Worm (Caenorhabditis elegans) whole organism, L3 larva: Measurements from ENCODE around the gene K08H2.7.
A peak's percentile ranks its signal among the peaks of the same experiment; 100 is the strongest.

ENCODE experiments used
- aly-2 ChIP-seq: fragments of 150-350 bp; optimal IDR thresholded peaks from 2 replicates; lab custom pipeline; 2014; ENCODE audit warnings: missing biosample characterization, missing genetic modification characterization
- ama-1 ChIP-seq: fragments of 150-350 bp; optimal IDR thresholded peaks from 2 replicates; lab custom pipeline; 2018
- ceh-16 ChIP-seq: sonication (generic microtip); optimal IDR thresholded peaks from 2 replicates; lab custom pipeline; 2017; ENCODE audit warnings: missing biosample characterization, missing genetic modification characterization
- ceh-28 ChIP-seq: fragments of 150-350 bp; optimal IDR thresholded peaks from 2 replicates; lab custom pipeline; 2014; ENCODE audit warnings: missing biosample characterization, missing genetic modification reagents, missing genetic modification characterization
- egl-27 ChIP-seq: sonication (generic microtip); optimal IDR thresholded peaks from 4 replicates; lab custom pipeline; 2017; ENCODE audit warnings: missing biosample characterization, missing genetic modification reagents, missing genetic modification characterization
- egl-5 ChIP-seq: fragments of 150-350 bp; optimal IDR thresholded peaks from 2 replicates; lab custom pipeline; 2017; ENCODE audit warnings: missing biosample characterization, missing genetic modification reagents, missing genetic modification characterization, inconsistent platforms
- elt-1 ChIP-seq: fragments of 150-350 bp; optimal IDR thresholded peaks from 2 replicates; lab custom pipeline; 2014; ENCODE audit warnings: missing biosample characterization, missing genetic modification characterization
- elt-2 ChIP-seq: sonication (generic microtip); optimal IDR thresholded peaks from 2 replicates; lab custom pipeline; 2016; ENCODE audit warnings: missing genetic modification reagents, mild to moderate bottlenecking, missing genetic modification characterization, missing compliant biosample characterization
- elt-3 ChIP-seq, 3 experiments: fragments of 150-350 bp in 1 of 3; sonication (generic microtip) in 2 of 3; optimal IDR thresholded peaks; 2 replicates in 2 of 3; 4 replicates in 1 of 3; lab custom pipeline; 2014 to 2017; ENCODE audit warnings: missing biosample characterization in 3 of 3, missing genetic modification characterization in 3 of 3
- eor-1 ChIP-seq, 2 experiments: fragments of 150-350 bp; optimal IDR thresholded peaks; 2 replicates each; lab custom pipeline; 2014 to 2018; ENCODE audit warnings: missing biosample characterization in 2 of 2, missing genetic modification characterization in 2 of 2
- fkh-2 ChIP-seq: fragments of 150-350 bp; optimal IDR thresholded peaks from 2 replicates; lab custom pipeline; 2014; ENCODE audit warnings: missing biosample characterization, missing genetic modification reagents, missing genetic modification characterization
- hmg-11 ChIP-seq: sonication (generic microtip); optimal IDR thresholded peaks from 2 replicates; lab custom pipeline; 2016; ENCODE audit warnings: missing genetic modification characterization, missing compliant biosample characterization
- jun-1 ChIP-seq: fragments of 150-350 bp; optimal IDR thresholded peaks from 2 replicates; lab custom pipeline; 2014; ENCODE audit warnings: missing biosample characterization, missing genetic modification reagents, missing genetic modification characterization
- lin-15B ChIP-seq: fragments of 150-350 bp; optimal IDR thresholded peaks from 2 replicates; lab custom pipeline; 2014; ENCODE audit warnings: missing biosample characterization, missing genetic modification characterization
- lin-39 ChIP-seq: fragments of 150-350 bp; optimal IDR thresholded peaks from 2 replicates; lab custom pipeline; 2018; ENCODE audit warnings: missing biosample characterization, missing genetic modification reagents, missing genetic modification characterization
- lsy-12 ChIP-seq: sonication (generic microtip); optimal IDR thresholded peaks from 2 replicates; lab custom pipeline; 2016; ENCODE audit warnings: mild to moderate bottlenecking, missing genetic modification characterization, missing compliant biosample characterization
- mdl-1 ChIP-seq: fragments of 150-350 bp; optimal IDR thresholded peaks from 2 replicates; lab custom pipeline; 2014; ENCODE audit warnings: missing biosample characterization, missing genetic modification characterization
- mml-1 ChIP-seq: fragments of 150-350 bp; sonication (generic microtip); optimal IDR thresholded peaks from 3 replicates; lab custom pipeline; 2014; ENCODE audit warnings: missing biosample characterization, missing genetic modification characterization
- nfya-1 ChIP-seq: sonication (generic microtip); optimal IDR thresholded peaks from 2 replicates; lab custom pipeline; 2017; ENCODE audit warnings: missing genetic modification characterization, mild to moderate bottlenecking, missing compliant biosample characterization, antibody characterized with exemption, moderate library complexity; ENCODE audit not compliant: insufficient read depth
- nhr-23 ChIP-seq: fragments of 150-350 bp; optimal IDR thresholded peaks from 2 replicates; lab custom pipeline; 2014; ENCODE audit warnings: missing biosample characterization, missing genetic modification reagents, missing genetic modification characterization
- nhr-25 ChIP-seq: sonication (generic microtip); optimal IDR thresholded peaks from 2 replicates; lab custom pipeline; 2017; ENCODE audit warnings: missing biosample characterization, missing genetic modification characterization
- nhr-43 ChIP-seq: sonication (generic microtip); optimal IDR thresholded peaks from 2 replicates; lab custom pipeline; 2016; ENCODE audit warnings: mild to moderate bottlenecking, missing genetic modification characterization, missing compliant biosample characterization; ENCODE audit not compliant: poor library complexity, severe bottlenecking
- nhr-67 ChIP-seq: fragments of 150-350 bp; optimal IDR thresholded peaks from 2 replicates; lab custom pipeline; 2014; ENCODE audit warnings: missing biosample characterization, missing genetic modification characterization
- pha-4 ChIP-seq: fragments of 150-350 bp; optimal IDR thresholded peaks from 2 replicates; lab custom pipeline; 2014; ENCODE audit warnings: missing biosample characterization, missing genetic modification reagents, missing genetic modification characterization
- pqm-1 ChIP-seq: fragments of 150-350 bp; optimal IDR thresholded peaks from 2 replicates; lab custom pipeline; 2017; ENCODE audit warnings: missing biosample characterization, missing genetic modification characterization, inconsistent platforms
- snpc-4 ChIP-seq: fragments of 150-350 bp; optimal IDR thresholded peaks from 2 replicates; lab custom pipeline; 2014; ENCODE audit warnings: missing biosample characterization, missing genetic modification characterization
- tbx-2 ChIP-seq: sonication (generic microtip); optimal IDR thresholded peaks from 2 replicates; lab custom pipeline; 2016; ENCODE audit warnings: mild to moderate bottlenecking, missing genetic modification characterization, missing compliant biosample characterization
- unc-39 ChIP-seq: sonication (generic microtip); optimal IDR thresholded peaks from 4 replicates; lab custom pipeline; 2017; ENCODE audit warnings: missing biosample characterization, missing genetic modification characterization
- unc-62 ChIP-seq: fragments of 150-350 bp; sonication (generic microtip); optimal IDR thresholded peaks from 4 replicates; lab custom pipeline; 2014; ENCODE audit warnings: missing biosample characterization, missing genetic modification reagents, missing genetic modification characterization
- zag-1 ChIP-seq: fragments of 150-350 bp; optimal IDR thresholded peaks from 2 replicates; lab custom pipeline; 2014; ENCODE audit warnings: missing biosample characterization, missing genetic modification characterization
- ztf-4 ChIP-seq: fragments of 150-350 bp; optimal IDR thresholded peaks from 2 replicates; lab custom pipeline; 2014; ENCODE audit warnings: missing biosample characterization, missing genetic modification characterization

Gene K08H2.7

ce11 chrX:13262195-13262594, 14.0 kb upstream of the K08H2.7 start, which contains the start of gene K09A11.1:
K09A11.1 (plus strand) TSS chrX:13262495.
- TF ChIP-seq zag-1 (tag; lab: Kevin White, UChicago) (no peak), nhr-43 (tag; lab: Kevin White, UChicago) (no peak), ztf-4 (no peak), mml-1 (no peak), hmg-11 (tag; lab: Kevin White, UChicago) (no peak), nhr-25 (no peak), lin-39 (tag; lab: Kevin White, UChicago) (no peak), pha-4 (tag; lab: Kevin White, UChicago) (no peak)

ce11 chrX:13261037-13261592, 12.9 kb upstream of the K08H2.7 start:
- peak; percentile 23 for TF ChIP-seq elt-2 (tag; lab: Kevin White, UChicago)
- peak; percentile 21 for TF ChIP-seq pqm-1 (tag; lab: Kevin White, UChicago)

- TF ChIP-seq unc-62 (GFP tag; lab: Kevin White, UChicago) (no peak), mml-1 (no peak), nhr-43 (tag; lab: Kevin White, UChicago) (no peak), ztf-4 (no peak), fkh-2 (tag; lab: Kevin White, UChicago) (no peak), pqm-1 (tag; lab: Kevin White, UChicago) (peak; percentile 45), ceh-16 (no peak), lsy-12 (tag; lab: Kevin White, UChicago) (no peak), egl-27 (tag; lab: Kevin White, UChicago) (no peak), aly-2 (tag; lab: Kevin White, UChicago) (no peak), jun-1 (tag; lab: Kevin White, UChicago) (peak; percentile 43), elt-2 (tag; lab: Kevin White, UChicago) (peak; percentile 97)
Observed at ce11 chrX:13257577-13257976, 9.3 kb upstream of the K08H2.7 start, which contains the start of gene K08H2.10. K08H2.10 (plus strand) TSS chrX:13257806.

- peak; percentile 14 for TF ChIP-seq nhr-43 (tag; lab: Kevin White, UChicago)
- TF ChIP-seq nhr-67 (tag; lab: Kevin White, UChicago), result no peak
- TF ChIP-seq, all 47 proteins: peak for 1
Observed at ce11 chrX:13251914-13252434, 3.7 kb upstream of the K08H2.7 start, which contains the start of gene nhr-32. nhr-32 (plus strand) TSS chrX:13251964.

ce11 chrX:13251354-13251843, 3.2 kb upstream of the K08H2.7 start:
- TF ChIP-seq snpc-4 (tag; lab: Kevin White, UChicago) (peak; percentile 53), pqm-1 (tag; lab: Kevin White, UChicago) (peak; percentile 0), nhr-23 (tag; lab: Kevin White, UChicago) (peak; percentile 71), elt-1 (tag; lab: Kevin White, UChicago) (peak; percentile 82), elt-3 (tag; optimal IDR thresholded peaks at IDR 0.05; lab: Kevin White, UChicago) (no peak), fkh-2 (tag; lab: Kevin White, UChicago) (no peak), nhr-67 (tag; lab: Kevin White, UChicago) (no peak), tbx-2 (tag; lab: Kevin White, UChicago) (peak; percentile 42), ztf-4 (peak; percentile 10), jun-1 (tag; lab: Kevin White, UChicago) (peak; percentile 12), lin-15B (tag; lab: Kevin White, UChicago) (no peak), mml-1 (no peak), hmg-11 (tag; lab: Kevin White, UChicago) (peak; percentile 55), pha-4 (tag; lab: Kevin White, UChicago) (peak; percentile 89), lin-39 (tag; lab: Kevin White, UChicago) (peak; percentile 77), lsy-12 (tag; lab: Kevin White, UChicago) (peak; percentile 25), unc-39 (tag; lab: Kevin White, UChicago) (no peak), elt-2 (tag; lab: Kevin White, UChicago) (peak; percentile 41), nhr-25 (peak; percentile 88), nhr-43 (tag; lab: Kevin White, UChicago) (peak; percentile 44), mdl-1 (tag; lab: Kevin White, UChicago) (peak; percentile 87), aly-2 (tag; lab: Kevin White, UChicago) (no peak), eor-1 (tag; optimal IDR thresholded peaks at IDR 0.05; lab: Kevin White, UChicago) (no peak), ama-1 (lab: Kevin White, UChicago) (peak; percentile 54), egl-5 (peak; percentile 44), zag-1 (tag; lab: Kevin White, UChicago) (no peak), nfya-1 (peak; percentile 71), egl-27 (tag; lab: Kevin White, UChicago) (peak; percentile 19), ceh-28 (tag; lab: Kevin White, UChicago) (no peak)
